Worm (Caenorhabditis elegans) whole organism, midembryonic: ENCODE data around the gene C27B7.6.

ENCODE experiments used
- cog-1 ChIP-seq: sonication (generic microtip); optimal IDR thresholded peaks from 2 replicates; lab custom pipeline; 2016; ENCODE audit warnings: missing genetic modification characterization, missing compliant biosample characterization
- flt-1 ChIP-seq: fragments of 200-800 bp; sonication (Bioruptor generic); IDR thresholded peaks from 2 replicates; pipeline ENCODE4 v1.3.6; 2022; ENCODE audit warnings: missing genetic modification characterization, missing compliant biosample characterization
- klf-2 ChIP-seq: fragments of 200-800 bp; sonication (Bioruptor generic); conservative IDR thresholded peaks from 2 replicates; pipeline ENCODE4 v1.3.6; 2022; ENCODE audit warnings: missing genetic modification reagents, missing genetic modification characterization, missing compliant biosample characterization
- ref-1 ChIP-seq: fragments of 200-800 bp; sonication (Bioruptor generic); conservative IDR thresholded peaks from 2 replicates; pipeline ENCODE4 v1.3.6; 2022; ENCODE audit warnings: missing genetic modification reagents, missing genetic modification characterization, missing compliant biosample characterization
- ztf-23 ChIP-seq: fragments of 200-800 bp; sonication (Bioruptor generic); IDR thresholded peaks from 2 replicates; pipeline ENCODE4 v1.3.6; 2022; ENCODE audit warnings: missing genetic modification reagents, missing genetic modification characterization, missing compliant biosample characterization

DNA sequence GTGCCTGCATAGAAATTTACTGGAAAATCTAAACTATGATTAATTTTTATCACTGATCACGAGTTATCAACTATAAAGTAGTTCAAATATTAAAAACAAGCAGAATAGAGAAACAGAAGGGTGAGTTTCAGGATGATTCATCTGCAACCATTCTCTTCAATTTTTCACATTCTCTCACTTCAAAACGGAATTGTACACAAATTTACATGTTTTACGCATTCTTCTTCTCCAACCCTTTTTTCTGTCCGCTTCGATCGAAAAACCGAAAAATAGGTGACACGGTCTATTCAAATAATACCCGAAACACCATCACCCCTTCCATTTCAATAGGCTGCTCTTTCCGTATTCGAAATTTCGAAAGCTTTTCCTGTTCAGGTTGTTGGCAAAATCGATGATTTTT is 27.4 kb upstream of the C27B7.6 start, which contains the start of gene D1046.4:
- TF ChIP-seq klf-2 (no peak), cog-1 (no peak), ztf-23 (GFP tag; lab: Robert Waterston, UW) (no peak), ref-1 (GFP tag; lab: Robert Waterston, UW) (no peak), flt-1 (no peak)
